Worm (Caenorhabditis elegans) whole organism, midembryonic: ENCODE measurements around the gene nhr-124.

Experiments
- T22C8.4 ChIP-seq: fragments of 200-800 bp; sonication (Bioruptor generic); IDR thresholded peaks from 2 replicates; pipeline ENCODE4 v1.3.6; 2022; ENCODE audit warnings: missing genetic modification characterization, missing compliant biosample characterization
- cog-1 ChIP-seq: sonication (generic microtip); optimal IDR thresholded peaks from 2 replicates; lab custom pipeline; 2016; ENCODE audit warnings: missing genetic modification characterization, missing compliant biosample characterization
- flt-1 ChIP-seq: fragments of 200-800 bp; sonication (Bioruptor generic); IDR thresholded peaks from 2 replicates; pipeline ENCODE4 v1.3.6; 2022; ENCODE audit warnings: missing genetic modification characterization, missing compliant biosample characterization
- klf-2 ChIP-seq: fragments of 200-800 bp; sonication (Bioruptor generic); conservative IDR thresholded peaks from 2 replicates; pipeline ENCODE4 v1.3.6; 2022; ENCODE audit warnings: missing genetic modification reagents, missing genetic modification characterization, missing compliant biosample characterization
- med-1 ChIP-seq: sonication (generic microtip); optimal IDR thresholded peaks from 2 replicates; lab custom pipeline; 2017; ENCODE audit warnings: missing genetic modification characterization, mild to moderate bottlenecking, missing compliant biosample characterization, antibody characterized with exemption, missing genetic modification reagents; ENCODE audit not compliant: insufficient read depth
- ref-1 ChIP-seq: fragments of 200-800 bp; sonication (Bioruptor generic); conservative IDR thresholded peaks from 2 replicates; pipeline ENCODE4 v1.3.6; 2022; ENCODE audit warnings: missing genetic modification reagents, missing genetic modification characterization, missing compliant biosample characterization
- tab-1 ChIP-seq: fragments of 200-800 bp; sonication (Bioruptor generic); IDR thresholded peaks from 2 replicates; pipeline ENCODE4 v1.3.6; 2022; ENCODE audit warnings: missing genetic modification characterization, missing compliant biosample characterization
- ztf-23 ChIP-seq: fragments of 200-800 bp; sonication (Bioruptor generic); IDR thresholded peaks from 2 replicates; pipeline ENCODE4 v1.3.6; 2022; ENCODE audit warnings: missing genetic modification reagents, missing genetic modification characterization, missing compliant biosample characterization
- ztf-29 ChIP-seq: fragments of 200-800 bp; sonication (Bioruptor generic); IDR thresholded peaks from 2 replicates; pipeline ENCODE4 v1.3.6; 2022; ENCODE audit warnings: missing genetic modification reagents, missing genetic modification characterization, missing compliant biosample characterization

Gene nhr-124

ce11 chrV:3889113-3889512 is 3.1 kb upstream of the nhr-124 start, which contains the start of gene C17E7.13:
TSS of gene C17E7.13 (minus strand) at chrV:3889288.
- no peak for TF ChIP-seq ztf-29 (GFP tag; lab: Robert Waterston, UW)
- TF ChIP-seq ztf-23 (GFP tag; lab: Robert Waterston, UW): no peak

DNA sequence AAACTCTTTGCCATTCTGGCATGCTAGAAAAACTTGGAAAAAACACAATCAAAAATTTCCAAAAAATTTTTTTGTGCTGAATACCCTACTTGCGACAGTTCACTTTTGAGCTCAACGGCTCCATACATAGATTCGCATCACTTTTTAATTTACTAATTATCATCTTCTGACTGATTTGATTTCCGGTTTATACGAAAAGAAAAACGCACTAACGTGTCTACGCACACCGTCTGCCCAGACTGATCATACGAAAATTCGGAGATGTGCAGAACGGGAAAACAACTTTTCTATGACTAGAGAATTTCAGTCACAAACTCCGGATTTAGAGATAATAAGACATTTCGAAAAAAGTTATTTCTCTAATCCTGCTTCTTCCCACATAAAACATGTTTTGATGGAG is 1.5 kb downstream of the nhr-124 start:
- no peak for TF ChIP-seq flt-1
- no peak for TF ChIP-seq klf-2 (GFP tag; lab: Robert Waterston, UW)
- no peak for TF ChIP-seq ref-1 (GFP tag; lab: Robert Waterston, UW)
- no peak for TF ChIP-seq med-1 (GFP tag; lab: Kevin White, UChicago)
- no peak for TF ChIP-seq cog-1 (tag; lab: Kevin White, UChicago)
- no peak for TF ChIP-seq ztf-23 (GFP tag; lab: Robert Waterston, UW)
- TF ChIP-seq T22C8.4 (GFP tag; lab: Robert Waterston, UW): no peak
- no peak for TF ChIP-seq tab-1 (GFP tag; lab: Robert Waterston, UW)
- TF ChIP-seq ztf-29 (GFP tag; lab: Robert Waterston, UW): no peak

- TF ChIP-seq cog-1 (tag; lab: Kevin White, UChicago): no peak
- no peak for TF ChIP-seq ref-1 (GFP tag; lab: Robert Waterston, UW)
- no peak for TF ChIP-seq ztf-23 (GFP tag; lab: Robert Waterston, UW)
- TF ChIP-seq tab-1 (GFP tag; lab: Robert Waterston, UW): no peak
- TF ChIP-seq klf-2 (GFP tag; lab: Robert Waterston, UW): no peak
- TF ChIP-seq ztf-29 (GFP tag; lab: Robert Waterston, UW): no peak
- no peak for TF ChIP-seq med-1 (GFP tag; lab: Kevin White, UChicago)
- TF ChIP-seq T22C8.4 (GFP tag; lab: Robert Waterston, UW): no peak
- TF ChIP-seq flt-1: no peak
Measured at ce11 chrV:3878223-3878622, 7.8 kb downstream of the nhr-124 start, which contains the start of gene nhr-159. TSS of gene nhr-159 (minus strand) at chrV:3878323.

DNA sequence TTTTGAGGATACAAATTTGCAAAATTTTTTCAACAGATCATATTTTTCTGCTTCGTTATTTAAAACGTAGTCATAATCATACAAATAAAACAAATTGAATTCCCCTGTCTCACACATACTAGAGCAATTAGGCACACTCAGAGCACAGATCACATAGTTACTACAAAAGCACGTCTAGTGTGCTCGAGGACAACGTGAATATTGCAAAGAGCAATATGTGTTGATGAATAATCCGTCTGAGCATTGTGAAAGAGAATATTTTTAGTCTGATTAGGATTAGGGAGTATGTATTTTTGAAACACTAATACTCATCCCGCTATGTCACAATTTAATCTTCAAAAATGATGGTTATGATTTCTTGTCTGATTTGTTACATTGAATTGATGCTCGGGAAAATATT is 8.8 kb downstream of the nhr-124 start:
- TF ChIP-seq klf-2 (GFP tag; lab: Robert Waterston, UW) (no peak), ztf-29 (GFP tag; lab: Robert Waterston, UW) (no peak), med-1 (GFP tag; lab: Kevin White, UChicago) (no peak), ztf-23 (GFP tag; lab: Robert Waterston, UW) (no peak), tab-1 (GFP tag; lab: Robert Waterston, UW) (no peak), T22C8.4 (GFP tag; lab: Robert Waterston, UW) (no peak), flt-1 (no peak), ref-1 (GFP tag; lab: Robert Waterston, UW) (no peak), cog-1 (tag; lab: Kevin White, UChicago) (no peak)

DNA sequence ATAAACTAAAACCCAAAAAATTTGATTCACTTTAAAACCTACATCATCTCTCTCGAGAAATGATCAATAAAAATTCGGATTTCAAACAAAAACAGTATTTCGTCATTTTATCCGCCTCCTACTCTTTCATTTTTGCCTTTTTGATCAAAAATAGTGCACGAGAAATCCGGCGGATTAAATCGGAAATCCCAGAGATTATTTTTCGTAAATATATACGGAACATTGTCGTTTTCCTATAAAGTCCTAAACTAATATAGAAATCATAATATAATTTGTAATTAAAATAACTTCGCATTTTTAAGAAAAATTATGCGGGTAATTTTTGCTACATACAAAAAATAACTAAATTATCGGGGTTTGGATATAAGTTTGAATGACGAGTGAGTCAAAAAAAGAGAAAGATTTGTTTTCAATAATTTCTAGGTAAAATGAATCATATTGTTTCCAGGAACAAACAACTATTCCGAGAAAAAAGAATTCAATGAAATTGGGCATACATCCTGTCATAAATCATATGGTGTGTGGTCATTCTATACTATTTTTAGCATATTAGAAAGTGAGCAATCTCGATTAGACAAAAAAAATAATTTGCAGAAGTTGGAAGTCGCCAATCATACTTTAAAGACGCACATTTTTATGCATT is 11.8 kb downstream of the nhr-124 start, which contains the start of gene nhr-158:
Gene nhr-158, minus strand, starts transcription at position 51 of the 643 bp plus-strand sequence.
- no peak for TF ChIP-seq tab-1 (GFP tag; lab: Robert Waterston, UW)
- TF ChIP-seq ref-1 (GFP tag; lab: Robert Waterston, UW): no peak
- TF ChIP-seq flt-1: no peak
- no peak for TF ChIP-seq klf-2 (GFP tag; lab: Robert Waterston, UW)
- no peak for TF ChIP-seq T22C8.4 (GFP tag; lab: Robert Waterston, UW)
- TF ChIP-seq med-1 (GFP tag; lab: Kevin White, UChicago): no peak
- no peak for TF ChIP-seq ztf-23 (GFP tag; lab: Robert Waterston, UW)
- TF ChIP-seq cog-1 (tag; lab: Kevin White, UChicago): no peak
- no peak for TF ChIP-seq ztf-29 (GFP tag; lab: Robert Waterston, UW)

ce11 chrV:3870359-3870758 is 15.6 kb downstream of the nhr-124 start:
- no peak for TF ChIP-seq cog-1 (tag; lab: Kevin White, UChicago)

- no peak for TF ChIP-seq ref-1 (GFP tag; lab: Robert Waterston, UW)
- no peak for TF ChIP-seq klf-2 (GFP tag; lab: Robert Waterston, UW)
- TF ChIP-seq flt-1: no peak
- TF ChIP-seq ztf-23 (GFP tag; lab: Robert Waterston, UW): no peak
- no peak for TF ChIP-seq ztf-29 (GFP tag; lab: Robert Waterston, UW)
- TF ChIP-seq tab-1 (GFP tag; lab: Robert Waterston, UW): no peak
- TF ChIP-seq cog-1 (tag; lab: Kevin White, UChicago): no peak
- no peak for TF ChIP-seq med-1 (GFP tag; lab: Kevin White, UChicago)
- TF ChIP-seq T22C8.4 (GFP tag; lab: Robert Waterston, UW): no peak
Measured at ce11 chrV:3868905-3869304, 17.1 kb downstream of the nhr-124 start, which contains the start of gene nhr-157. TSS of gene nhr-157 (minus strand) at chrV:3869005.

ce11 chrV:3865273-3865672 is 20.7 kb downstream of the nhr-124 start:
- TF ChIP-seq klf-2 (GFP tag; lab: Robert Waterston, UW) (no peak), cog-1 (tag; lab: Kevin White, UChicago) (no peak), T22C8.4 (GFP tag; lab: Robert Waterston, UW) (no peak), ztf-23 (GFP tag; lab: Robert Waterston, UW) (no peak), tab-1 (GFP tag; lab: Robert Waterston, UW) (no peak), med-1 (GFP tag; lab: Kevin White, UChicago) (no peak)

DNA sequence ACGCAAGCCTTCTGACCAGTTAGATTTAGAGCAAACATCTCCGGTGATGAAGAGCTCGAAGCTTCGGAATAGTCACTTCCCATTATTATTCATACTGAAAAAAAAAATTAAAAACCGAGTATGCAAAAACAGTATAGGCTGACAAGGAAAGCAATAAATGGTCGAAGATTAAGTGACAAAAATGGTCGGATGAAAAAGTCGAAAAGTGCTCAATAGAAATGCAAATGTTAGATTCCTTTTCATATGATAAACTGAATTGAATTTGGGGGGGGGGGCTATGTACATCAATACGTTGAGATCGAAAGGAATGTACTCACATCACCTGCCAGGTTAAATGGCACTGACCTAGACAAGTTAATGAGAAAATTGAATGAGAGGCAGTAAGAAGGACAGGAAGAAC is 23.2 kb downstream of the nhr-124 start, which contains the start of gene nhr-187:
Gene nhr-187, minus strand, starts transcription at position 101 of the 400 bp plus-strand sequence.
- TF ChIP-seq ztf-23 (GFP tag; lab: Robert Waterston, UW): no peak
- TF ChIP-seq klf-2 (GFP tag; lab: Robert Waterston, UW): no peak
- TF ChIP-seq med-1 (GFP tag; lab: Kevin White, UChicago): no peak
- TF ChIP-seq flt-1: no peak
- no peak for TF ChIP-seq ref-1 (GFP tag; lab: Robert Waterston, UW)
- TF ChIP-seq ztf-29 (GFP tag; lab: Robert Waterston, UW): no peak
- TF ChIP-seq cog-1 (tag; lab: Kevin White, UChicago): no peak
- no peak for TF ChIP-seq T22C8.4 (GFP tag; lab: Robert Waterston, UW)
- no peak for TF ChIP-seq tab-1 (GFP tag; lab: Robert Waterston, UW)
